Worm (Caenorhabditis elegans): ENCODE results near the gene F33H12.1.
A peak's percentile ranks its signal among the peaks of the same experiment; 100 is the strongest.

The F33H12.1 gene

DNA sequence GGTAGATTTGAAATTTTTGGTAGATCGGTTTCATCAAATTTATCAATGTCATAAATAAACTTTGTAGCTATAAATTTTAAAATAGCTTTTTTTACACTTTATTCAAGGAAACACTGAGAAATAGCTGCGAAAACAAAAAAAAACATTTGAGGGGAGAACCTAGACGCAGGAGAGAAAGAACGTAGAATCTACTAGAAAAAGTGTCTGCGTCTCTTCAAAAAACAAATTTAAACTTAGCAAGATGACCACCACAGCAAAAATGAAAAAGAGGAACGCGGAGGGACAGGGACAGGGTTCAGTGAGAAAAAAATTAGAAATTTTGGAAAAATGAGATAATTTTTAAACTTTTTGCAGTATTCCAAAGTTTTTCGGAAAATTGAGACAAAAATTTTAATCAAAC is 48.7 kb downstream of the F33H12.1 start (continued):
- TF ChIP-seq snu-23 (GFP tag; optimal IDR thresholded peaks at IDR 0.05): peak; percentile 68

DNA sequence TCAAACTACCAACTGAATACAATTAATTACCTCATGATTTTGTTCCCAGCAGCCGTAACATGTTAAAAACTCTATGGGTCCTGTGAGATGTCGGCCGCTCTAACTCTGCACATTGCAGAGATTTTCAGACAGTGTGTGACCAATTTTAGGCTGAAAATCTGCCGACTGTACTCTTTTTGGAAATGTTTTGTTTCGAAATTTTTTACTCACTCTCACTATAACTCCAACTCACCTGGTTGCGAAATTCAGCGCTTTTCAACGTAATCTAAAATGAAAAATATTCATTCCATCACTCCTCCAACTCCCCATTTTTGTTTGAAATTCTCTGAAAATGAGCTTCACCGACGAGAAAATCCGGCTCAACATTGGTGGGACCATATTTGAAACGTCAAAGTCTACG is 49.3 kb downstream of the F33H12.1 start, which contains the start of the genes F22E5.13 and F22E5.6:
Gene F22E5.13 (minus strand): TSS at position 101 of the 400 bp plus-strand sequence.
Gene F22E5.6 (plus strand): TSS at position 297 of the 400 bp plus-strand sequence.
- no peak for TF ChIP-seq grh-1 (GFP tag; IDR thresholded peaks at IDR 0.05)
- no peak for TF ChIP-seq lin-39 (tag; optimal IDR thresholded peaks at IDR 0.05)
- TF ChIP-seq xbp-1 (tag; optimal IDR thresholded peaks at IDR 0.05): no peak
- TF ChIP-seq mdl-1 (tag; optimal IDR thresholded peaks at IDR 0.05): no peak
- TF ChIP-seq pqm-1 (tag; optimal IDR thresholded peaks at IDR 0.05): no peak
- TF ChIP-seq nhr-85 (tag): no peak

Data from whole organism, L1 larva.